Fruit fly (Drosophila melanogaster): ENCODE measurements around the gene CG46426.

The CG46426 gene

dm6 chr2L:11812781-11813664 lies 29.6 kb upstream of the CG46426 start:
- TF ChIP-seq CG1620 (GFP tag; optimal IDR thresholded peaks at IDR 0.05) (no peak), toe (GFP tag; optimal IDR thresholded peaks at IDR 0.05) (no peak), CG12768 (GFP tag; optimal IDR thresholded peaks at IDR 0.05) (peak; percentile 36)

- TF ChIP-seq Hr96 (GFP tag; optimal IDR thresholded peaks at IDR 0.05): no peak
- peak; percentile 11 for TF ChIP-seq kay (GFP tag; ENCODE audit: borderline replicate concordance)
Observed at dm6 chr2L:11813665-11814087, 29.0 kb upstream of the CG46426 start, which contains the start of gene CycY. CycY (minus strand) TSS chr2L:11813780.

- TF ChIP-seq cnc (optimal IDR thresholded peaks at IDR 0.05): no peak
- no peak for TF ChIP-seq CG11617 (GFP tag; optimal IDR thresholded peaks at IDR 0.05)
- TF ChIP-seq CG5204 (GFP tag; optimal IDR thresholded peaks at IDR 0.05): peak; percentile 33
- no peak for TF ChIP-seq ovo (GFP tag; optimal IDR thresholded peaks at IDR 0.05)
- TF ChIP-seq CG7045 (GFP tag; optimal IDR thresholded peaks at IDR 0.05): peak; percentile 55
- TF ChIP-seq Hr96 (GFP tag; optimal IDR thresholded peaks at IDR 0.05): peak; percentile 61
- TF ChIP-seq CG14711 (tag; optimal IDR thresholded peaks at IDR 0.05): no peak
- no peak for TF ChIP-seq CG7101 (tag; optimal IDR thresholded peaks at IDR 0.05)
- TF ChIP-seq bab1 (GFP tag; optimal IDR thresholded peaks at IDR 0.05): peak; percentile 32
- peak; percentile 21 for TF ChIP-seq pad (GFP tag; optimal IDR thresholded peaks at IDR 0.05)
- TF ChIP-seq cic (GFP tag; optimal IDR thresholded peaks at IDR 0.05): no peak
- no peak for TF ChIP-seq kay (GFP tag; ENCODE audit: borderline replicate concordance)
- TF ChIP-seq CG1620 (GFP tag; optimal IDR thresholded peaks at IDR 0.05): peak; percentile 22
Observed at dm6 chr2L:11816376-11816775, 26.3 kb upstream of the CG46426 start.

dm6 chr2L:11823470-11824162 lies 19.0 kb upstream of the CG46426 start:
- TF ChIP-seq Crg-1 (GFP tag; optimal IDR thresholded peaks at IDR 0.05) (no peak), CG5204 (GFP tag; optimal IDR thresholded peaks at IDR 0.05) (no peak), cnc (optimal IDR thresholded peaks at IDR 0.05) (no peak)

- no peak for TF ChIP-seq CG7045 (GFP tag; optimal IDR thresholded peaks at IDR 0.05)
- TF ChIP-seq cic (GFP tag; optimal IDR thresholded peaks at IDR 0.05): no peak
- no peak for TF ChIP-seq tj (GFP tag; optimal IDR thresholded peaks at IDR 0.05)
- TF ChIP-seq Hr96 (GFP tag; optimal IDR thresholded peaks at IDR 0.05): no peak
- no peak for TF ChIP-seq cnc (optimal IDR thresholded peaks at IDR 0.05)
- TF ChIP-seq pad (GFP tag; optimal IDR thresholded peaks at IDR 0.05): peak; percentile 35
- no peak for TF ChIP-seq toe (GFP tag; optimal IDR thresholded peaks at IDR 0.05)
- TF ChIP-seq CG33017 (tag; optimal IDR thresholded peaks at IDR 0.05): no peak
- TF ChIP-seq bab1 (GFP tag; optimal IDR thresholded peaks at IDR 0.05): peak; percentile 50
- peak; percentile 13 for TF ChIP-seq CG14711 (tag; optimal IDR thresholded peaks at IDR 0.05)
- peak; percentile 39 for TF ChIP-seq ovo (GFP tag; optimal IDR thresholded peaks at IDR 0.05)
- no peak for TF ChIP-seq CG11617 (GFP tag; optimal IDR thresholded peaks at IDR 0.05)
- peak; percentile 20 for TF ChIP-seq CG7101 (tag; optimal IDR thresholded peaks at IDR 0.05)
- no peak for TF ChIP-seq kay (GFP tag; ENCODE audit: borderline replicate concordance)
- peak; percentile 4 for TF ChIP-seq Mnt (GFP tag; optimal IDR thresholded peaks at IDR 0.05)
- peak; percentile 41 for TF ChIP-seq CG1620 (GFP tag; optimal IDR thresholded peaks at IDR 0.05)
- no peak for TF ChIP-seq CG5204 (GFP tag; optimal IDR thresholded peaks at IDR 0.05)
- no peak for TF ChIP-seq CG12768 (GFP tag; optimal IDR thresholded peaks at IDR 0.05)
- peak; percentile 45 for TF ChIP-seq Crg-1 (GFP tag; optimal IDR thresholded peaks at IDR 0.05)
- TF ChIP-seq Clk (GFP tag; optimal IDR thresholded peaks at IDR 0.05): no peak
Observed at dm6 chr2L:11829277-11829676, 13.4 kb upstream of the CG46426 start, which contains the start of gene esc. esc (minus strand) TSS chr2L:11829405.

dm6 chr2L:11833786-11834185 lies 8.8 kb upstream of the CG46426 start, which contains the start of gene CG45011:
CG45011 (plus strand) TSS chr2L:11834086.
- TF ChIP-seq kay (GFP tag; ENCODE audit: borderline replicate concordance): peak; percentile 18
- TF ChIP-seq bab1 (GFP tag; optimal IDR thresholded peaks at IDR 0.05): no peak

- TF ChIP-seq tj (GFP tag; optimal IDR thresholded peaks at IDR 0.05): no peak
- no peak for TF ChIP-seq CG7101 (tag; optimal IDR thresholded peaks at IDR 0.05)
- TF ChIP-seq CG1620 (GFP tag; optimal IDR thresholded peaks at IDR 0.05): no peak
- no peak for TF ChIP-seq ovo (GFP tag; optimal IDR thresholded peaks at IDR 0.05)
- no peak for TF ChIP-seq Clk (GFP tag; optimal IDR thresholded peaks at IDR 0.05)
- TF ChIP-seq bab1 (GFP tag; optimal IDR thresholded peaks at IDR 0.05): no peak
- no peak for TF ChIP-seq CG11617 (GFP tag; optimal IDR thresholded peaks at IDR 0.05)
- no peak for TF ChIP-seq Crg-1 (GFP tag; optimal IDR thresholded peaks at IDR 0.05)
- TF ChIP-seq CG33017 (tag; optimal IDR thresholded peaks at IDR 0.05): no peak
- TF ChIP-seq CG5204 (GFP tag; optimal IDR thresholded peaks at IDR 0.05): no peak
- TF ChIP-seq pad (GFP tag; optimal IDR thresholded peaks at IDR 0.05): no peak
- no peak for TF ChIP-seq toe (GFP tag; optimal IDR thresholded peaks at IDR 0.05)
- TF ChIP-seq kay (GFP tag; ENCODE audit: borderline replicate concordance): no peak
Observed at dm6 chr2L:11834308-11834707, 8.3 kb upstream of the CG46426 start, which contains the start of gene CG45012. CG45012 (plus strand) TSS chr2L:11834608.
